Worm (Caenorhabditis elegans) whole organism, mixed stage, embryonic: Measurements from ENCODE around the gene Y65A5A.1.

ENCODE experiments used
- ceh-83 ChIP-seq: fragments of 200-800 bp; sonication (Bioruptor generic); optimal IDR thresholded peaks from 2 replicates; lab custom pipeline; 2018; ENCODE audit warnings: mild to moderate bottlenecking, missing genetic modification characterization, missing compliant biosample characterization
- ces-1 ChIP-seq: fragments of 150-350 bp; optimal IDR thresholded peaks from 2 replicates; lab custom pipeline; 2014; ENCODE audit warnings: missing biosample characterization, missing genetic modification reagents, missing genetic modification characterization
- lin-13 ChIP-seq: fragments of 150-350 bp; optimal IDR thresholded peaks from 2 replicates; lab custom pipeline; 2014; ENCODE audit warnings: missing biosample characterization, missing genetic modification characterization
- nhr-28 ChIP-seq: fragments of 150-350 bp; optimal IDR thresholded peaks from 2 replicates; lab custom pipeline; 2014; ENCODE audit warnings: missing biosample characterization, missing genetic modification characterization
- pha-4 ChIP-seq: fragments of 150-350 bp; optimal IDR thresholded peaks from 2 replicates; lab custom pipeline; 2018; ENCODE audit warnings: missing biosample characterization, missing genetic modification reagents, missing genetic modification characterization
- snpc-4 ChIP-seq: fragments of 150-350 bp; optimal IDR thresholded peaks from 2 replicates; lab custom pipeline; 2014; ENCODE audit warnings: missing biosample characterization, missing genetic modification characterization
- unc-62 ChIP-seq: fragments of 150-350 bp; optimal IDR thresholded peaks from 2 replicates; lab custom pipeline; 2014; ENCODE audit warnings: missing biosample characterization, missing genetic modification reagents, missing genetic modification characterization

- TF ChIP-seq nhr-28: no peak
- no peak for TF ChIP-seq ces-1 (GFP tag; lab: Kevin White, UChicago)
- no peak for TF ChIP-seq unc-62
- no peak for TF ChIP-seq snpc-4 (tag; lab: Kevin White, UChicago)
- no peak for TF ChIP-seq pha-4 (tag; lab: Kevin White, UChicago)
- no peak for TF ChIP-seq ceh-83 (GFP tag; lab: Kevin White, UChicago)
- no peak for TF ChIP-seq lin-13 (tag; lab: Kevin White, UChicago)
These were observed at the start of gene Y65A5A.1 for ce11 chrIV:16399776-16400368.
